Fruit fly (Drosophila melanogaster): ENCODE data around the gene TyrRII.

DNA sequence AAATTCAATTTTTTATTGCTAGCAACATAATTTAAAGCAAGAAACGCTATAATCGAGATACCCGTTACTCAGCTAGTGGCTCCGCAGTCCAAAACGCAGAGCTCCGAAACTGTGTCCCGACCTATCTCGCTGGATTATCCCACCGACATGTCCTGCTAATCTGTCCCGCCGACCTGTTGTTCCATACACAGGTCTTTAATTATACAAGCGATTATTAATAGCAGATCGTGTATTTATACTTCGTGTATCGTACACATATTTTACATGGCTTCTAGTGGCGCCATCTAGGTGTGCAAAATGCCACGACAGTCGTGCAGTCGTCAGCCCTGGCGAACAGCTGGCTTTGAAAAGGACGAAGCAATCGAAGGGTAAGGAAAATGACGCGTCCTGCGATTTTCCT is 3.1 kb upstream of the TyrRII start, which contains the start of gene CG14321:
- TF ChIP-seq EcR (GFP tag; optimal IDR thresholded peaks at IDR 0.05): no peak
- no peak for TF ChIP-seq CG13204 (GFP tag; optimal IDR thresholded peaks at IDR 0.05)

Data from whole organism, pupa.